Worm (Caenorhabditis elegans): Measurements from ENCODE around the gene C08E8.6.

DNA sequence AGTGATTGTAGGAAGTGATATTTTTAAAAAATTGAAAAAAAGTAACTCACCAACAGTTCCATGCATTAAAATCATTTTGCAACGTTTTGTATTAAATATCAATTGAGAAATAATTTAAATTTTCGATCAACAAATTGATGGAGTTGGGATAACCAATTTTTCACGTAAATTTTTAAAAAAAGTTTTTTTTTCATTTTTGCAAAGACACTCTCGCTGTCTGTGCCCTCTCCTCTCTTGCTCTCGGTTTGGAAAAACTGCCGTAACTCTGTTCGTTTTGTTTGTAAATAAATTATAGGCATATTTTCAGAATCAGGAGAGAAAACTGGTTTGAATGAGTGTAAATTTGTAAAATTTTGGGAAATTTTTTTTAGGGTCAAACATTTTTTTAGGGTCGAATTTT is 29.6 kb upstream of the C08E8.6 start, which contains the start of gene Y51A2B.16:
- TF ChIP-seq skn-1 (tag; optimal IDR thresholded peaks at IDR 0.05) (no peak), unc-55 (GFP tag; optimal IDR thresholded peaks at IDR 0.05) (no peak), ztf-4 (tag; optimal IDR thresholded peaks at IDR 0.05) (no peak), ceh-82 (tag; optimal IDR thresholded peaks at IDR 0.05) (no peak), ztf-11 (tag; optimal IDR thresholded peaks at IDR 0.05) (no peak), fos-1 (tag; optimal IDR thresholded peaks at IDR 0.05) (no peak), lin-13 (GFP tag; optimal IDR thresholded peaks at IDR 0.05) (no peak), unc-39 (tag; optimal IDR thresholded peaks at IDR 0.05) (no peak), nhr-25 (tag; optimal IDR thresholded peaks at IDR 0.05) (no peak), Y55F3AM.14 (GFP tag; optimal IDR thresholded peaks at IDR 0.05) (no peak), nhr-11 (tag; optimal IDR thresholded peaks at IDR 0.05) (no peak), blmp-1 (tag; optimal IDR thresholded peaks at IDR 0.05; ENCODE audit: insufficient read depth) (no peak), mbf-1 (tag; optimal IDR thresholded peaks at IDR 0.05) (no peak), lin-39 (tag; optimal IDR thresholded peaks at IDR 0.05) (no peak)

Measured in whole organism, L2 larva.